Worm (Caenorhabditis elegans): ENCODE data around the gene srg-57.

DNA sequence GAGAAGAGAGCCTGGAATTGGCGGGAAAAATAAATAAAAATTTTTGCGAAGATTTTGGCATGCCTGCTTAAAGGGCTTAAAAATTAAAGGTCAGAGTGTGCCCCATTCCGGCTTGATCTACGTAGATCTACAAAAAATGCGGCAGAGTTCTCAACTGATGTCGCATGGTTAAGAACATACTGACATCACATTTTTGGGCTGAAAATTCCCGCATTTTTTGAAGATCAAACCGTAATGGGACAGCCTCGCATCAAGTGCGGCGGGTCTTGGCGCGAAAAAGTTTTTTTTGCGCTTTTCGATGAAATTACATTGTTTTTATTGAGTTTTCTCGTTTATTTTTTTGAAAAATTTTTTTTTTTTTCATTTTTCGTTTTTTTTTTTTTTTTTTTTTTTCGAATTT is 43.3 kb downstream of the srg-57 start:
- TF ChIP-seq him-1 (tag; optimal IDR thresholded peaks at IDR 0.05): no peak
- no peak for TF ChIP-seq W03F9.2 (tag; optimal IDR thresholded peaks at IDR 0.05)
- TF ChIP-seq dao-5 (tag; optimal IDR thresholded peaks at IDR 0.05): no peak

Data from whole organism, L4/young adult.